Worm (Caenorhabditis elegans) whole organism, young adult: ENCODE data around the gene srsx-16.

Experiments used
- F23B12.7 ChIP-seq: sonication (generic microtip); optimal IDR thresholded peaks from 2 replicates; lab custom pipeline; 2017; ENCODE audit warnings: missing genetic modification characterization, mild to moderate bottlenecking, missing compliant biosample characterization, antibody characterized with exemption, moderate library complexity; ENCODE audit not compliant: insufficient read depth
- him-1 ChIP-seq: sonication (generic microtip); optimal IDR thresholded peaks from 2 replicates; lab custom pipeline; 2016; ENCODE audit warnings: missing genotype, missing genetic modification reagents, missing genetic modification characterization, missing compliant biosample characterization
- lsl-1 ChIP-seq: fragments of 200-800 bp; sonication (Bioruptor generic); optimal IDR thresholded peaks from 2 replicates; lab custom pipeline; 2018; ENCODE audit warnings: mild to moderate bottlenecking, missing genetic modification characterization, moderate library complexity, missing compliant biosample characterization
- mcd-1 ChIP-seq: fragments of 200-800 bp; sonication (Bioruptor generic); IDR thresholded peaks from 2 replicates; pipeline ENCODE4 v1.3.6; 2022; ENCODE audit warnings: missing genetic modification reagents, missing genetic modification characterization, missing compliant biosample characterization
- nfyb-1 ChIP-seq: fragments of 200-800 bp; sonication (Bioruptor generic); IDR thresholded peaks from 2 replicates; pipeline ENCODE4 v1.3.6; 2022; ENCODE audit warnings: missing genetic modification reagents, missing genetic modification characterization, missing compliant biosample characterization
- repo-1 ChIP-seq: sonication (generic microtip); optimal IDR thresholded peaks from 2 replicates; lab custom pipeline; 2017; ENCODE audit warnings: mild to moderate bottlenecking, missing genetic modification characterization, missing compliant biosample characterization
- unc-62 ChIP-seq: fragments of 150-350 bp; optimal IDR thresholded peaks from 2 replicates; lab custom pipeline; 2014; ENCODE audit warnings: missing biosample characterization, missing genetic modification reagents, missing genetic modification characterization

DNA sequence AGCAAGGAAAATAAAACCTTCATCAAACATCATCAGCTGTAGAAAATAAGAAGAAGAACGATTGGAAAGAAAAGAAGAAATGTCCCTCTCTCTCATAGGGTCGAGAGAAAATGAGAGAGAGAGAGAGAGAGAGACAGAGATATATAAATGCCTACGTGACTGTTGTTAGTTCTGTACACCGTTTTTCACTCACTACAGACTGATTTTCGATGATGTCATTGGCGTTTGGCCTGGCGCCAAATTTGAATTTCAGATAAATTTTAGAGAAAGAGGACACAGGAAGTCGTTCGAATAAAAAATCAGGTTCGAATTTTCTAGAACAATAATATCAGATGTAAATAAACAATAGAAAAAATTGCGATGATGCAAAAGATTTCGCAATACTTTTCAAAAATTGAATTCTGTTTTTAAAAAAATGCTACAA, 36.4 kb upstream of the srsx-16 start:
- TF ChIP-seq F23B12.7 (tag; lab: Kevin White, UChicago) (no peak), lsl-1 (no peak), nfyb-1 (peak; percentile 59; the same call in 1 of the 2 replicates), him-1 (tag; lab: Kevin White, UChicago) (no peak), unc-62 (GFP tag; lab: Kevin White, UChicago) (no peak), repo-1 (tag; lab: Kevin White, UChicago) (no peak), mcd-1 (GFP tag; lab: Robert Waterston, UW) (no peak)
